Worm (Caenorhabditis elegans) whole organism, L3 larva: Measurements from ENCODE around the gene tag-342.
"Not testable (repeated sequence)": the region's sequence is repeated elsewhere in the genome, so short reads cannot be mapped to it uniquely, and the experiment has no call there.

Source experiments
- ZK546.5 ChIP-seq: sonication (generic microtip); optimal IDR thresholded peaks from 2 replicates; lab custom pipeline; 2017; ENCODE audit warnings: missing biosample characterization, missing genetic modification characterization
- aly-2 ChIP-seq: fragments of 150-350 bp; optimal IDR thresholded peaks from 2 replicates; lab custom pipeline; 2014; ENCODE audit warnings: missing biosample characterization, missing genetic modification characterization
- ama-1 ChIP-seq: fragments of 150-350 bp; optimal IDR thresholded peaks from 2 replicates; lab custom pipeline; 2018
- ceh-16 ChIP-seq: sonication (generic microtip); optimal IDR thresholded peaks from 2 replicates; lab custom pipeline; 2017; ENCODE audit warnings: missing biosample characterization, missing genetic modification characterization
- ceh-28 ChIP-seq: fragments of 150-350 bp; optimal IDR thresholded peaks from 2 replicates; lab custom pipeline; 2014; ENCODE audit warnings: missing biosample characterization, missing genetic modification reagents, missing genetic modification characterization
- ceh-82 ChIP-seq: fragments of 150-350 bp; optimal IDR thresholded peaks from 2 replicates; lab custom pipeline; 2014; ENCODE audit warnings: missing biosample characterization, missing genetic modification characterization
- ceh-9 ChIP-seq: sonication (generic microtip); optimal IDR thresholded peaks from 2 replicates; lab custom pipeline; 2018; ENCODE audit warnings: missing biosample characterization, missing genetic modification characterization
- daf-12 ChIP-seq: fragments of 150-350 bp; optimal IDR thresholded peaks from 2 replicates; lab custom pipeline; 2014; ENCODE audit warnings: missing biosample characterization, missing genetic modification reagents, missing genetic modification characterization
- egl-27 ChIP-seq: sonication (generic microtip); optimal IDR thresholded peaks from 4 replicates; lab custom pipeline; 2017; ENCODE audit warnings: missing biosample characterization, missing genetic modification reagents, missing genetic modification characterization
- egl-5 ChIP-seq: fragments of 150-350 bp; optimal IDR thresholded peaks from 2 replicates; lab custom pipeline; 2017; ENCODE audit warnings: missing biosample characterization, missing genetic modification reagents, missing genetic modification characterization, inconsistent platforms
- elt-1 ChIP-seq: fragments of 150-350 bp; optimal IDR thresholded peaks from 2 replicates; lab custom pipeline; 2014; ENCODE audit warnings: missing biosample characterization, missing genetic modification characterization
- elt-2 ChIP-seq: sonication (generic microtip); optimal IDR thresholded peaks from 2 replicates; lab custom pipeline; 2016; ENCODE audit warnings: missing genetic modification reagents, mild to moderate bottlenecking, missing genetic modification characterization, missing compliant biosample characterization
- eor-1 ChIP-seq, 2 experiments: fragments of 150-350 bp; optimal IDR thresholded peaks; 2 replicates each; lab custom pipeline; 2014 to 2018; ENCODE audit warnings: missing biosample characterization in 2 of 2, missing genetic modification characterization in 2 of 2
- fkh-10 ChIP-seq: sonication (generic microtip); optimal IDR thresholded peaks from 2 replicates; lab custom pipeline; 2017; ENCODE audit warnings: missing biosample characterization, missing genetic modification reagents, missing genetic modification characterization
- hmg-11 ChIP-seq: sonication (generic microtip); optimal IDR thresholded peaks from 2 replicates; lab custom pipeline; 2016; ENCODE audit warnings: missing genetic modification characterization, missing compliant biosample characterization
- lin-15B ChIP-seq: fragments of 150-350 bp; optimal IDR thresholded peaks from 2 replicates; lab custom pipeline; 2014; ENCODE audit warnings: missing biosample characterization, missing genetic modification characterization
- lin-39 ChIP-seq: fragments of 150-350 bp; optimal IDR thresholded peaks from 2 replicates; lab custom pipeline; 2018; ENCODE audit warnings: missing biosample characterization, missing genetic modification reagents, missing genetic modification characterization
- mdl-1 ChIP-seq: fragments of 150-350 bp; optimal IDR thresholded peaks from 2 replicates; lab custom pipeline; 2014; ENCODE audit warnings: missing biosample characterization, missing genetic modification characterization
- mml-1 ChIP-seq: fragments of 150-350 bp; sonication (generic microtip); optimal IDR thresholded peaks from 3 replicates; lab custom pipeline; 2014; ENCODE audit warnings: missing biosample characterization, missing genetic modification characterization
- nfya-1 ChIP-seq: sonication (generic microtip); optimal IDR thresholded peaks from 2 replicates; lab custom pipeline; 2017; ENCODE audit warnings: missing genetic modification characterization, mild to moderate bottlenecking, missing compliant biosample characterization, antibody characterized with exemption, moderate library complexity; ENCODE audit not compliant: insufficient read depth
- nhr-11 ChIP-seq: fragments of 150-350 bp; optimal IDR thresholded peaks from 2 replicates; lab custom pipeline; 2014; ENCODE audit warnings: missing biosample characterization, missing genetic modification characterization
- nhr-12 ChIP-seq: fragments of 150-350 bp; optimal IDR thresholded peaks from 2 replicates; lab custom pipeline; 2014; ENCODE audit warnings: missing biosample characterization, missing genetic modification characterization
- nhr-23 ChIP-seq: fragments of 150-350 bp; optimal IDR thresholded peaks from 2 replicates; lab custom pipeline; 2014; ENCODE audit warnings: missing biosample characterization, missing genetic modification reagents, missing genetic modification characterization
- nhr-25 ChIP-seq: sonication (generic microtip); optimal IDR thresholded peaks from 2 replicates; lab custom pipeline; 2017; ENCODE audit warnings: missing biosample characterization, missing genetic modification characterization
- nhr-43 ChIP-seq: sonication (generic microtip); optimal IDR thresholded peaks from 2 replicates; lab custom pipeline; 2016; ENCODE audit warnings: mild to moderate bottlenecking, missing genetic modification characterization, missing compliant biosample characterization; ENCODE audit not compliant: poor library complexity, severe bottlenecking
- nhr-67 ChIP-seq: fragments of 150-350 bp; optimal IDR thresholded peaks from 2 replicates; lab custom pipeline; 2014; ENCODE audit warnings: missing biosample characterization, missing genetic modification characterization
- nhr-76 ChIP-seq: fragments of 150-350 bp; sonication (generic microtip); optimal IDR thresholded peaks from 5 replicates; lab custom pipeline; 2014; ENCODE audit warnings: missing biosample characterization, missing genetic modification characterization
- nhr-77 ChIP-seq: fragments of 150-350 bp; optimal IDR thresholded peaks from 2 replicates; lab custom pipeline; 2014; ENCODE audit warnings: missing biosample characterization, missing genetic modification characterization
- pha-4 ChIP-seq: fragments of 150-350 bp; optimal IDR thresholded peaks from 2 replicates; lab custom pipeline; 2014; ENCODE audit warnings: missing biosample characterization, missing genetic modification reagents, missing genetic modification characterization
- pqm-1 ChIP-seq: fragments of 150-350 bp; optimal IDR thresholded peaks from 2 replicates; lab custom pipeline; 2017; ENCODE audit warnings: missing biosample characterization, missing genetic modification characterization, inconsistent platforms
- skn-1 ChIP-seq: fragments of 150-350 bp; optimal IDR thresholded peaks from 2 replicates; lab custom pipeline; 2014; ENCODE audit warnings: missing biosample characterization, missing genetic modification characterization
- tbx-2 ChIP-seq: sonication (generic microtip); optimal IDR thresholded peaks from 2 replicates; lab custom pipeline; 2016; ENCODE audit warnings: mild to moderate bottlenecking, missing genetic modification characterization, missing compliant biosample characterization
- zag-1 ChIP-seq: fragments of 150-350 bp; optimal IDR thresholded peaks from 2 replicates; lab custom pipeline; 2014; ENCODE audit warnings: missing biosample characterization, missing genetic modification characterization

tag-342 gene

ce11 chrIII:9467857-9468256 is at the start of gene tag-342:
Gene tag-342 (plus strand): TSS chrIII:9468157.
- TF ChIP-seq ama-1 (lab: Kevin White, UChicago) (no peak), nhr-11 (tag; lab: Kevin White, UChicago) (no peak), ceh-82 (tag; lab: Kevin White, UChicago) (no peak), pha-4 (tag; lab: Kevin White, UChicago) (no peak), ceh-9 (tag; lab: Kevin White, UChicago) (no peak), mml-1 (tag; lab: Kevin White, UChicago) (no peak), nhr-76 (no peak), nhr-23 (tag; lab: Kevin White, UChicago) (no peak)

- not testable (repeated sequence) for TF ChIP-seq nhr-43; tbx-2 (tag; lab: Kevin White, UChicago); nhr-77 (tag; lab: Kevin White, UChicago)
These were observed 47.7 kb upstream of the tag-342 start, which contains the start of gene T26G10.4 for ce11 chrIII:9420231-9420630. Gene T26G10.4 (plus strand): TSS chrIII:9420531.

- TF ChIP-seq daf-12 = no peak
- no peak for TF ChIP-seq eor-1 (tag; optimal IDR thresholded peaks at IDR 0.05; lab: Kevin White, UChicago)
- TF ChIP-seq fkh-10 (GFP tag; lab: Kevin White, UChicago) = no peak
- TF ChIP-seq skn-1 = no peak
- TF ChIP-seq elt-1 (tag; lab: Kevin White, UChicago) = no peak
- no peak for TF ChIP-seq pqm-1 (tag; lab: Kevin White, UChicago)
- TF ChIP-seq nfya-1 = no peak
- no peak for TF ChIP-seq lin-15B (tag; lab: Kevin White, UChicago)
These were observed 41.7 kb upstream of the tag-342 start, which contains the start of gene T26G10.5 for ce11 chrIII:9426301-9426700. Gene T26G10.5 (minus strand): TSS chrIII:9426401.

ce11 chrIII:9433576-9434107 is 34.3 kb upstream of the tag-342 start, which contains the start of gene cpar-1:
Gene cpar-1 (plus strand): TSS chrIII:9434057.
- no peak for TF ChIP-seq aly-2 (tag; lab: Kevin White, UChicago)
- no peak for TF ChIP-seq nhr-76
- TF ChIP-seq mdl-1 (tag; lab: Kevin White, UChicago) = no peak
- no peak for TF ChIP-seq zag-1 (tag; lab: Kevin White, UChicago)
- TF ChIP-seq egl-5 (tag; lab: Kevin White, UChicago) = no peak
- no peak for TF ChIP-seq ceh-9 (tag; lab: Kevin White, UChicago)
- TF ChIP-seq nhr-23 (tag; lab: Kevin White, UChicago) = no peak
- TF ChIP-seq hmg-11 (tag; lab: Kevin White, UChicago) = no peak
- no peak for TF ChIP-seq lin-39 (tag; lab: Kevin White, UChicago)
- TF ChIP-seq nfya-1 = no peak
- no peak for TF ChIP-seq ceh-28 (tag; lab: Kevin White, UChicago)
- TF ChIP-seq fkh-10 (GFP tag; lab: Kevin White, UChicago) = no peak
- no peak for TF ChIP-seq ceh-16 (tag; lab: Kevin White, UChicago)

ce11 chrIII:9434999-9435398 is 33.0 kb upstream of the tag-342 start:
- TF ChIP-seq nhr-25 (no peak), ceh-28 (tag; lab: Kevin White, UChicago) (no peak), daf-12 (no peak), nfya-1 (no peak), nhr-12 (tag; lab: Kevin White, UChicago) (no peak)
- TF ChIP-seq, all 47 proteins: peak for 0

ce11 chrIII:9439399-9439798 is 28.6 kb upstream of the tag-342 start, which contains the start of gene F54C8.1:
Gene F54C8.1 (plus strand): TSS chrIII:9439699.
- TF ChIP-seq nhr-67 (tag; lab: Kevin White, UChicago) (no peak), fkh-10 (GFP tag; lab: Kevin White, UChicago) (no peak), skn-1 (no peak)
- TF ChIP-seq, all 47 proteins: peak for 0

ce11 chrIII:9441133-9441532 is 26.8 kb upstream of the tag-342 start, which contains the start of gene emb-30:
Gene emb-30 (minus strand): TSS chrIII:9441460.
- TF ChIP-seq egl-27 (no peak), ama-1 (lab: Kevin White, UChicago) (peak; percentile 4), elt-2 (tag; lab: Kevin White, UChicago) (peak; percentile 3), lin-39 (tag; lab: Kevin White, UChicago) (no peak), nhr-76 (no peak), ZK546.5 (tag; lab: Kevin White, UChicago) (no peak)
- TF ChIP-seq, all 47 proteins: peak for 2
